Fruit fly (Drosophila melanogaster) whole organism, embryonic: ENCODE measurements around the gene CG14913.

Experiments used
- Bdp1 ChIP-seq: fragments of 200-800 bp; sonication (Bioruptor generic); optimal IDR thresholded peaks from 3 replicates; lab custom pipeline; 2016; ENCODE audit warnings: missing biosample characterization, missing genetic modification characterization
- CG12104 ChIP-seq: fragments of 200-800 bp; sonication (Bioruptor generic); optimal IDR thresholded peaks from 3 replicates; lab custom pipeline; 2016; ENCODE audit warnings: missing biosample characterization, missing genetic modification characterization
- CG13123 ChIP-seq: fragments of 200-800 bp; sonication (Bioruptor generic); optimal IDR thresholded peaks from 2 replicates; lab custom pipeline; 2016; ENCODE audit warnings: missing biosample characterization, missing genetic modification characterization
- CG17568 ChIP-seq: fragments of 200-800 bp; sonication (Bioruptor generic); optimal IDR thresholded peaks from 2 replicates; lab custom pipeline; 2018; ENCODE audit warnings: missing biosample characterization, mild to moderate bottlenecking, missing genetic modification characterization, moderate library complexity
- CG32772 ChIP-seq: fragments of 200-800 bp; sonication (Bioruptor generic); IDR thresholded peaks from 2 replicates; pipeline ENCODE4 v1.3.6; 2022; ENCODE audit warnings: missing biosample characterization, missing genetic modification characterization
- CG5180 ChIP-seq: fragments of 200-800 bp; sonication (Bioruptor generic); optimal IDR thresholded peaks from 3 replicates; lab custom pipeline; 2017; ENCODE audit warnings: missing biosample characterization, missing genetic modification characterization, mild to moderate bottlenecking, moderate library complexity, missing genetic modification reagents
- CG5245 ChIP-seq: fragments of 200-800 bp; sonication (Bioruptor generic); optimal IDR thresholded peaks from 3 replicates; lab custom pipeline; 2016; ENCODE audit warnings: missing biosample characterization, missing genetic modification characterization
- CG6813 ChIP-seq: fragments of 200-800 bp; sonication (Bioruptor generic); optimal IDR thresholded peaks from 2 replicates; lab custom pipeline; 2017; ENCODE audit warnings: missing biosample characterization, missing genetic modification characterization, mild to moderate bottlenecking, moderate library complexity, missing genetic modification reagents
- CG7963 ChIP-seq: fragments of 200-800 bp; sonication (Bioruptor generic); IDR thresholded peaks from 3 replicates; pipeline ENCODE4 v1.3.6; 2022; ENCODE audit warnings: missing biosample characterization, missing genetic modification characterization; ENCODE audit not compliant: partially characterized antibody
- CG8478 ChIP-seq: fragments of >200 bp; optimal IDR thresholded peaks from 2 replicates; lab custom pipeline; 2018
- CG9609 ChIP-seq: fragments of 200-800 bp; sonication (Bioruptor generic); optimal IDR thresholded peaks from 3 replicates; lab custom pipeline; 2016; ENCODE audit warnings: missing biosample characterization, missing genetic modification characterization
- CTCF ChIP-seq: fragments of 200-800 bp; sonication (Bioruptor generic); optimal IDR thresholded peaks from 2 replicates; lab custom pipeline; 2017; ENCODE audit warnings: missing biosample characterization, mild to moderate bottlenecking, missing genetic modification characterization, moderate library complexity
- Dad ChIP-seq: fragments of 200-800 bp; sonication (Bioruptor generic); optimal IDR thresholded peaks from 3 replicates; lab custom pipeline; 2016; ENCODE audit warnings: missing biosample characterization, missing genetic modification characterization
- Deaf1 ChIP-seq: fragments of 200-800 bp; optimal IDR thresholded peaks from 3 replicates; lab custom pipeline; 2019; ENCODE audit warnings: missing biosample characterization, mild to moderate bottlenecking, missing genetic modification characterization, moderate library complexity
- Drgx ChIP-seq: fragments of 200-800 bp; sonication (Bioruptor generic); IDR thresholded peaks from 2 replicates; pipeline ENCODE4 v1.3.6; 2022; ENCODE audit warnings: missing biosample characterization, missing genetic modification characterization
- Elba2 ChIP-seq: fragments of 200-800 bp; sonication (Bioruptor generic); optimal IDR thresholded peaks from 3 replicates; lab custom pipeline; 2016; ENCODE audit warnings: missing biosample characterization, missing genetic modification characterization
- Ets65A ChIP-seq: fragments of 200-800 bp; sonication (Bioruptor generic); peaks from one replicate; lab custom pipeline; 2016; ENCODE audit warnings: missing biosample characterization, missing genetic modification characterization
- Fer3 ChIP-seq: fragments of 200-800 bp; sonication (Bioruptor generic); optimal IDR thresholded peaks from 2 replicates; lab custom pipeline; 2018; ENCODE audit warnings: missing biosample characterization, mild to moderate bottlenecking, missing genetic modification characterization, moderate library complexity
- GATAe ChIP-seq: fragments of 200-800 bp; sonication (Bioruptor generic); conservative IDR thresholded peaks from 2 replicates; pipeline ENCODE4 v1.3.6; 2022; ENCODE audit warnings: missing biosample characterization, missing genetic modification characterization
- Myb ChIP-seq: fragments of 200-800 bp; sonication (Bioruptor generic); optimal IDR thresholded peaks from 2 replicates; lab custom pipeline; 2016; ENCODE audit warnings: missing biosample characterization, missing genetic modification characterization
- Optix ChIP-seq: fragments of 200-800 bp; sonication (Bioruptor generic); IDR thresholded peaks from 3 replicates; pipeline ENCODE4 v1.3.6; 2022; ENCODE audit warnings: missing biosample characterization, missing genetic modification characterization
- Ptx1 ChIP-seq: fragments of 200-800 bp; sonication (Bioruptor generic); IDR thresholded peaks from 2 replicates; pipeline ENCODE4 v1.3.6; 2022; ENCODE audit warnings: missing biosample characterization, missing genetic modification characterization
- Sry-β ChIP-seq: fragments of 200-800 bp; sonication (Bioruptor generic); optimal IDR thresholded peaks from 2 replicates; lab custom pipeline; 2018; ENCODE audit warnings: missing biosample characterization, mild to moderate bottlenecking, missing genetic modification characterization, moderate library complexity
- Sry-δ ChIP-seq: fragments of 200-800 bp; sonication (Bioruptor generic); optimal IDR thresholded peaks from 2 replicates; lab custom pipeline; 2016; ENCODE audit warnings: missing biosample characterization, missing genetic modification characterization
- TFAM ChIP-seq: fragments of 200-800 bp; sonication (Bioruptor generic); optimal IDR thresholded peaks from 2 replicates; lab custom pipeline; 2017; ENCODE audit warnings: missing biosample characterization, missing genetic modification characterization, inconsistent platforms
- Tbp ChIP-seq: fragments of >200 bp; optimal IDR thresholded peaks from 2 replicates; lab custom pipeline; 2018; ENCODE audit warnings: missing biosample characterization, missing genetic modification characterization
- Xbp1 ChIP-seq: fragments of 200-800 bp; sonication (Bioruptor generic); optimal IDR thresholded peaks from 3 replicates; lab custom pipeline; 2016; ENCODE audit warnings: missing biosample characterization, mild to moderate bottlenecking, missing genetic modification characterization
- bbx ChIP-seq: fragments of 200-800 bp; sonication (Bioruptor generic); IDR thresholded peaks from 2 replicates; pipeline ENCODE4 v1.3.6; 2022; ENCODE audit warnings: missing biosample characterization, missing genetic modification characterization; ENCODE audit not compliant: partially characterized antibody
- bsh ChIP-seq, 2 experiments: fragments of 200-800 bp; sonication (Bioruptor generic); optimal IDR thresholded peaks; 2 replicates each; lab custom pipeline; 2017 to 2018; ENCODE audit warnings: mild to moderate bottlenecking in 2 of 2, missing biosample characterization in 2 of 2, missing genetic modification characterization in 2 of 2, moderate library complexity in 1 of 2
- btn ChIP-seq: fragments of 200-800 bp; sonication (Bioruptor generic); optimal IDR thresholded peaks from 2 replicates; lab custom pipeline; 2016; ENCODE audit warnings: missing biosample characterization, missing genetic modification characterization
- crol ChIP-seq: fragments of 200-800 bp; sonication (Bioruptor generic); IDR thresholded peaks from 2 replicates; pipeline ENCODE4 v1.3.6; 2022; ENCODE audit warnings: missing biosample characterization, missing genetic modification characterization
- crp ChIP-seq, 2 experiments: fragments of 200-800 bp; sonication (Bioruptor generic); optimal IDR thresholded peaks; 2 replicates in 1 of 2; 3 replicates in 1 of 2; lab custom pipeline; 2017; ENCODE audit warnings: missing biosample characterization in 2 of 2, missing genetic modification characterization in 2 of 2, mild to moderate bottlenecking in 1 of 2, moderate library complexity in 1 of 2
- dati ChIP-seq: fragments of 200-800 bp; sonication (Bioruptor generic); IDR thresholded peaks from 2 replicates; pipeline ENCODE4 v1.3.6; 2022; ENCODE audit warnings: missing biosample characterization, missing genetic modification characterization
- disco-r ChIP-seq: fragments of 200-800 bp; sonication (Bioruptor generic); optimal IDR thresholded peaks from 2 replicates; lab custom pipeline; 2016; ENCODE audit warnings: missing biosample characterization, missing genetic modification characterization
- knrl ChIP-seq: fragments of 200-800 bp; sonication (Bioruptor generic); IDR thresholded peaks from 3 replicates; pipeline ENCODE4 v1.3.6; 2022; ENCODE audit warnings: missing biosample characterization, missing genetic modification characterization; ENCODE audit not compliant: partially characterized antibody
- lmd ChIP-seq: fragments of 200-800 bp; sonication (Bioruptor generic); IDR thresholded peaks from 2 replicates; pipeline ENCODE4 v1.3.6; 2022; ENCODE audit warnings: missing biosample characterization, missing genetic modification characterization
- nom ChIP-seq: fragments of 200-800 bp; sonication (Bioruptor generic); optimal IDR thresholded peaks from 2 replicates; lab custom pipeline; 2017; ENCODE audit warnings: missing biosample characterization, missing genetic modification characterization, mild to moderate bottlenecking, moderate library complexity, missing genetic modification reagents
- oc ChIP-seq: fragments of 200-800 bp; sonication (Bioruptor generic); optimal IDR thresholded peaks from 2 replicates; lab custom pipeline; 2018; ENCODE audit warnings: missing biosample characterization, mild to moderate bottlenecking, missing genetic modification characterization, moderate library complexity
- pan ChIP-seq, 4 experiments: fragments of >200 bp in 3 of 4; fragments of 200-800 bp in 1 of 4; sonication (Bioruptor generic) in 1 of 4; optimal IDR thresholded peaks in 3 of 4; IDR thresholded peaks in 1 of 4; 2 replicates each; pipeline versions ENCODE4 v1.3.6 to Lab custom; 2017 to 2022; ENCODE audit warnings: missing biosample characterization in 2 of 4, missing genetic modification characterization in 2 of 4, mixed read lengths in 1 of 4
- pita ChIP-seq: fragments of 200-800 bp; sonication (Bioruptor generic); optimal IDR thresholded peaks from 2 replicates; lab custom pipeline; 2017; ENCODE audit warnings: missing biosample characterization, mild to moderate bottlenecking, missing genetic modification characterization
- ro ChIP-seq: fragments of 200-800 bp; sonication (Bioruptor generic); IDR thresholded peaks from 2 replicates; pipeline ENCODE4 v1.3.6; 2022; ENCODE audit warnings: missing biosample characterization, missing genetic modification characterization
- run ChIP-seq: fragments of 200-800 bp; sonication (Bioruptor generic); optimal IDR thresholded peaks from 3 replicates; lab custom pipeline; 2018; ENCODE audit warnings: missing biosample characterization, mild to moderate bottlenecking, missing genetic modification characterization
- stwl ChIP-seq: fragments of 200-800 bp; sonication (Bioruptor generic); optimal IDR thresholded peaks from 3 replicates; lab custom pipeline; 2018; ENCODE audit warnings: missing biosample characterization, mild to moderate bottlenecking, missing genetic modification characterization, moderate library complexity

The CG14913 gene

DNA sequence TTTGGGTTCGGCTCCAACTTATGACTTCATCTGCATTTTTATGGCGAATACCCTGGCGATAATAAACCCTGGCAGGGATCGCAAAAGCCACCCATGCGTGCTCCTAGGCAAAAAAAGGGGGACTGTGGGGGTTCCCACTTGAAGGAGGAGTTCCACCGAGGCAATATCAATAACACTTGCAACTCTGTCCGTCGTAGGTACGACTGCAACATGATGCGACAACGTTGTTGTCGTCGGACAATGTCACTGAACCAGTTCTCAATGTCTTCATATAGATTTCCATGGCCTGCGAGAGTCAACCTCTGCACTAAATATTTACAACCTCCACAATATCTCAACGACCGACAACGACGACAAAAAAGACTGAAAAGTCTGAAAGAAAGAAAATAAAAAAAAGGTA, 10.4 kb downstream of the CG14913 start:
- TF ChIP-seq Bdp1 (GFP tag; lab: Kevin White, UChicago) (no peak), bsh (GFP tag; optimal IDR thresholded peaks at IDR 0.05; lab: Kevin White, UChicago) (peak in 1 of 2 experiments; percentile 28), nom (GFP tag; lab: Kevin White, UChicago) (peak; percentile 26)
- TF ChIP-seq, all 482 proteins: peak for 2

DNA sequence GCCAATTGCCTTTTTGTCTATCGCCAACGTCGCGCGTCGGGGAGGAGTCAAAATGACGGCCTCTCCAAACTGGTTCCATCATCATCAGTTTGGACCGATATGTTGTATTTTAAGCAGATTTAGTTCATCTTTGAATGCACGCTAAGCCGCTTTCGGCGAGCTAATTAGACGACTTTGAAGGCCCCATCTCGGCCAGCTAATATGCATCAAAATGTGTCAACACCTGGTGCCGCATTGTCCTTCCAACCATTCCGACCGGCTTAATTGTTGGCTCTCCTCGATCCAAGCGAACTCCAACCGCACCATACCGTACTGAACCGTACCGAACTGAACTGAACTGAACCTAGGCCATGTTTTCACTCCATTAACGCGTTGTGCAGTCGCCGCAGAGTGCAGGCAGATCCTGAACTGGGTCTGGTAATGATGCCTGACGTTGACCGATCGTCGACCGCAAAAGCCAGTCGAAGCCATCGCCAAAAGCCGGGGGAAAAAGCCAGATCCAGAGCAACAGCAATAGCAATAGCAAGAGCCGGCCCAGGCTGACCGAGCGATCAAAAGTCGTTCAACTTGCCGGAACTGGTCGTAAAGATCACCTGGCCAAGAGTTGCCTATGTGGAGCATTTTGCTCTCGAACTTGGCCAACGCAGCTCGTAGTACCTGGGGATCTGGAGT, 11.2 kb downstream of the CG14913 start:
- TF ChIP-seq CG9609 (GFP tag; lab: Kevin White, UChicago) (no peak), oc (peak; percentile 51), GATAe (GFP tag; lab: Robert Waterston, UW) (no peak), pita (GFP tag; lab: Kevin White, UChicago) (no peak), CG6813 (no peak), CTCF (no peak), CG5180 (peak; percentile 75), TFAM (no peak), crp (GFP tag; optimal IDR thresholded peaks at IDR 0.05; lab: Kevin White, UChicago) (no peak), dati (no peak), Tbp (GFP tag; lab: Kevin White, UChicago) (no peak)

DNA sequence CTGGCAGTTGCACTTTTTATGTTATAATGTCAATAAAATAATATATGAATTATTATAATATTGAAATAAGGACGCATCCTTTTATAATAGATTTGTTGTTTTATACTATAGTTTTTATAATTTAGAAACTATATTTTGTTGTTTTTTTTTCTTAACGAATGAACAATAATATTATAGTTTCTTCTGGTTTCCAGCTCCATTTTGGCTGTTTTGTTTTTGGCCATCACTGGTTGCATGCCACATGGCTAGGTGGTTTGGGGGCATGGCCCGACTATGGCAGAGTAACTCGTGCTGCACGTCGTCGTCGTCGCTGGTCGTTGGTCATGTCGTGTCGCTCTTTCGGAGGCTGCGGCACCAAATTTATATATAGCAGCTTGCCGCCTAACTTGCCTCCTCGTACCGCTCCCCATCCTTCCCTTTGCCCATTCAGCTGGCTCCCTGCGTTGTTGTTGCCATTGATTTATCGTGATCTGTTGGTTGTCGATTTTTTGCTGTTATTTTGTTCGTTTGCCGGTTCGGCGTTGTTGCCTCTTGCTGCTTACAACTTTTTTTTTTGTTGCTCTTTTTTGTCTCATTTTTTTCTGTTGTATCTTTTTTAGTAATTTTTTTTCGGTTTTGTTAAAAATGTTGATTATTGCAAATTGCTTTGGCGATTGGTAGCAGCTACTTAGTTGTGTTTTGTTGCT, 15.6 kb downstream of the CG14913 start:
- TF ChIP-seq Elba2 (GFP tag; lab: Kevin White, UChicago) (no peak), Optix (GFP tag; lab: Robert Waterston, UW) (no peak), Drgx (GFP tag; lab: Robert Waterston, UW) (peak; percentile 45; the same call in 1 of the 2 replicates), Ets65A (peak; percentile 26), CG8478 (lab: Kevin White, UChicago) (no peak), nom (GFP tag; lab: Kevin White, UChicago) (peak; percentile 50), pita (GFP tag; lab: Kevin White, UChicago) (no peak), Dad (GFP tag; lab: Kevin White, UChicago) (no peak), CG12104 (GFP tag; lab: Kevin White, UChicago) (no peak), ro (GFP tag; lab: Robert Waterston, UW) (no peak), crp (GFP tag; optimal IDR thresholded peaks at IDR 0.05; lab: Kevin White, UChicago) (no peak), Xbp1 (GFP tag; lab: Kevin White, UChicago) (no peak), bbx (no peak), crol (GFP tag; lab: Robert Waterston, UW) (peak; percentile 57), btn (GFP tag; lab: Kevin White, UChicago) (no peak), Sry-β (GFP tag; lab: Kevin White, UChicago) (peak; percentile 60), Deaf1 (tag; lab: Kevin White, UChicago) (peak; percentile 47), knrl (GFP tag; lab: Robert Waterston, UW) (no peak), CG32772 (GFP tag; lab: Robert Waterston, UW) (no peak), CG7963 (GFP tag; lab: Robert Waterston, UW) (no peak), Fer3 (tag; lab: Kevin White, UChicago) (no peak)

DNA sequence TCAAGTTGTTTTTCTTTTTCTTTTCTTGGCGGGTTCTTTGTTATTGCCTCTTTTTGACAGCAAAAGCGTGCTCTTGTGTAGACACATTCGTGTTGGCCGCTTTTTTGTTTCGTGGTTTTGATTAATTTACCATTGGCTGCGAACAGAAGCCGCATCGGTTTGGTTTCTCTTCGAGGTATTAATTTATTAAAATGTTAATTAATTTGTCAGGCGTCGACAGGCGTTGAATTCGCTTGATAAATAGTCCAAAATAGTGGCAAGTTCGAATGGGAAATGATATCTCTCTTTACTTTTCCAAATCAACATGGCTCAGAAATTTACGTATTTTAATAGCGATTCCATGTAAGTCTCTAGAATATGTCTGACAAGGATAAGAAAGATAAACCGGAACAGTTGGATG, 17.7 kb downstream of the CG14913 start, which contains the start of gene CG18666:
TSS of gene CG18666 (plus strand) at position 301 of the 400 bp plus-strand sequence.
- TF ChIP-seq CG17568 (no peak), lmd (GFP tag; lab: Robert Waterston, UW) (no peak), disco-r (no peak), Sry-δ (no peak), Myb (GFP tag; lab: Kevin White, UChicago) (no peak), run (no peak), CG13123 (GFP tag; lab: Kevin White, UChicago) (no peak), pan (optimal IDR thresholded peaks at IDR 0.05; lab: Kevin White, UChicago) (no peak), pan (GFP tag; optimal IDR thresholded peaks at IDR 0.05 in 1 of 2, IDR thresholded peaks at IDR 0.05 in 1 of 2) (no peak), Ptx1 (GFP tag; lab: Robert Waterston, UW) (no peak), CG5245 (GFP tag; lab: Kevin White, UChicago) (no peak), stwl (tag; lab: Kevin White, UChicago) (no peak)
